Worm (Caenorhabditis elegans) whole organism, mixed stage, embryonic: ENCODE results near the gene twk-3.

Experiments used
- M03D4.4 ChIP-seq: sonication (generic microtip); optimal IDR thresholded peaks from 2 replicates; lab custom pipeline; 2017; ENCODE audit warnings: mild to moderate bottlenecking, missing genetic modification characterization, missing compliant biosample characterization
- bed-3 ChIP-seq: fragments of 200-800 bp; sonication (Bioruptor generic); optimal IDR thresholded peaks from 3 replicates; lab custom pipeline; 2018; ENCODE audit warnings: mild to moderate bottlenecking, missing genetic modification characterization, moderate library complexity, missing compliant biosample characterization
- blmp-1 ChIP-seq: fragments of 150-350 bp; optimal IDR thresholded peaks from 2 replicates; lab custom pipeline; 2014; ENCODE audit warnings: missing biosample characterization, missing genetic modification characterization
- ceh-39 ChIP-seq: fragments of 150-350 bp; optimal IDR thresholded peaks from 2 replicates; lab custom pipeline; 2014; ENCODE audit warnings: missing biosample characterization, missing genetic modification characterization
- ceh-43 ChIP-seq: fragments of 200-800 bp; sonication (Bioruptor generic); optimal IDR thresholded peaks from 2 replicates; lab custom pipeline; 2018; ENCODE audit warnings: mild to moderate bottlenecking, missing genetic modification characterization, moderate library complexity, missing compliant biosample characterization
- ceh-83 ChIP-seq: fragments of 200-800 bp; sonication (Bioruptor generic); optimal IDR thresholded peaks from 2 replicates; lab custom pipeline; 2018; ENCODE audit warnings: mild to moderate bottlenecking, missing genetic modification characterization, missing compliant biosample characterization
- ces-1 ChIP-seq: fragments of 150-350 bp; optimal IDR thresholded peaks from 2 replicates; lab custom pipeline; 2014; ENCODE audit warnings: missing biosample characterization, missing genetic modification reagents, missing genetic modification characterization
- cnd-1 ChIP-seq: fragments of 200-800 bp; sonication (Bioruptor generic); optimal IDR thresholded peaks from 2 replicates; lab custom pipeline; 2018; ENCODE audit warnings: mild to moderate bottlenecking, missing genetic modification characterization, missing compliant biosample characterization
- drap-1 ChIP-seq: fragments of 200-800 bp; sonication (Bioruptor generic); optimal IDR thresholded peaks from 3 replicates; lab custom pipeline; 2018; ENCODE audit warnings: mild to moderate bottlenecking, missing genetic modification characterization, missing compliant biosample characterization
- elt-1 ChIP-seq: sonication (generic microtip); optimal IDR thresholded peaks from 2 replicates; lab custom pipeline; 2017; ENCODE audit warnings: missing genetic modification characterization, mild to moderate bottlenecking, missing compliant biosample characterization, antibody characterized with exemption, moderate library complexity, borderline replicate concordance; ENCODE audit not compliant: insufficient read depth
- elt-3 ChIP-seq: fragments of 150-350 bp; optimal IDR thresholded peaks from 2 replicates; lab custom pipeline; 2014; ENCODE audit warnings: missing biosample characterization, missing genetic modification characterization
- flh-1 ChIP-seq: fragments of 200-800 bp; sonication (Bioruptor generic); optimal IDR thresholded peaks from 2 replicates; lab custom pipeline; 2018; ENCODE audit warnings: mild to moderate bottlenecking, missing genetic modification characterization, moderate library complexity, missing compliant biosample characterization
- ham-2 ChIP-seq: fragments of 200-800 bp; sonication (Bioruptor generic); optimal IDR thresholded peaks from 2 replicates; lab custom pipeline; 2018; ENCODE audit warnings: mild to moderate bottlenecking, missing genetic modification characterization, missing compliant biosample characterization
- hlh-1 ChIP-seq: fragments of 150-350 bp; optimal IDR thresholded peaks from 2 replicates; lab custom pipeline; 2014; ENCODE audit warnings: missing biosample characterization, missing genetic modification reagents, missing genetic modification characterization
- lin-13 ChIP-seq: fragments of 150-350 bp; optimal IDR thresholded peaks from 2 replicates; lab custom pipeline; 2014; ENCODE audit warnings: missing biosample characterization, missing genetic modification characterization
- lin-32 ChIP-seq: fragments of 200-800 bp; sonication (Bioruptor generic); optimal IDR thresholded peaks from 2 replicates; lab custom pipeline; 2018; ENCODE audit warnings: mild to moderate bottlenecking, missing genetic modification characterization, missing compliant biosample characterization
- lsy-2 ChIP-seq: fragments of 150-350 bp; optimal IDR thresholded peaks from 2 replicates; lab custom pipeline; 2014; ENCODE audit warnings: missing biosample characterization, missing genetic modification characterization
- mab-5 ChIP-seq: fragments of 150-350 bp; optimal IDR thresholded peaks from 2 replicates; lab custom pipeline; 2014; ENCODE audit warnings: missing biosample characterization, missing genetic modification characterization
- mep-1 ChIP-seq: fragments of 150-350 bp; optimal IDR thresholded peaks from 2 replicates; lab custom pipeline; 2017; ENCODE audit warnings: missing biosample characterization, missing genetic modification reagents, missing genetic modification characterization, inconsistent platforms
- mls-2 ChIP-seq: sonication (generic microtip); optimal IDR thresholded peaks from 2 replicates; lab custom pipeline; 2016; ENCODE audit warnings: mild to moderate bottlenecking, missing genetic modification characterization, moderate library complexity, missing compliant biosample characterization
- nhr-12 ChIP-seq: fragments of 150-350 bp; optimal IDR thresholded peaks from 2 replicates; lab custom pipeline; 2014; ENCODE audit warnings: missing biosample characterization, missing genetic modification characterization
- nhr-2 ChIP-seq: fragments of 150-350 bp; optimal IDR thresholded peaks from 2 replicates; lab custom pipeline; 2014; ENCODE audit warnings: missing biosample characterization, missing genetic modification characterization
- nhr-237 ChIP-seq: fragments of 150-350 bp; optimal IDR thresholded peaks from 2 replicates; lab custom pipeline; 2014; ENCODE audit warnings: missing biosample characterization, missing genetic modification characterization
- nhr-28 ChIP-seq: fragments of 150-350 bp; optimal IDR thresholded peaks from 2 replicates; lab custom pipeline; 2014; ENCODE audit warnings: missing biosample characterization, missing genetic modification characterization
- nhr-76 ChIP-seq: sonication (generic microtip); optimal IDR thresholded peaks from 2 replicates; lab custom pipeline; 2017; ENCODE audit warnings: missing biosample characterization, missing genetic modification characterization
- pha-4 ChIP-seq: fragments of 150-350 bp; optimal IDR thresholded peaks from 2 replicates; lab custom pipeline; 2018; ENCODE audit warnings: missing biosample characterization, missing genetic modification reagents, missing genetic modification characterization
- sem-2 ChIP-seq: fragments of 200-800 bp; sonication (Bioruptor generic); optimal IDR thresholded peaks from 2 replicates; lab custom pipeline; 2018; ENCODE audit warnings: mild to moderate bottlenecking, missing genetic modification characterization, missing compliant biosample characterization
- snpc-4 ChIP-seq: fragments of 150-350 bp; optimal IDR thresholded peaks from 2 replicates; lab custom pipeline; 2014; ENCODE audit warnings: missing biosample characterization, missing genetic modification characterization
- sptf-1 ChIP-seq: sonication (generic microtip); optimal IDR thresholded peaks from 2 replicates; lab custom pipeline; 2017; ENCODE audit warnings: mild to moderate bottlenecking, missing genetic modification characterization, moderate library complexity, missing compliant biosample characterization
- tbx-8 ChIP-seq: fragments of 200-800 bp; sonication (Bioruptor generic); optimal IDR thresholded peaks from 2 replicates; lab custom pipeline; 2018; ENCODE audit warnings: mild to moderate bottlenecking, missing genetic modification characterization, moderate library complexity, missing compliant biosample characterization
- unc-120 ChIP-seq: sonication (generic microtip); optimal IDR thresholded peaks from 2 replicates; lab custom pipeline; 2017; ENCODE audit warnings: missing genetic modification characterization, missing compliant biosample characterization; ENCODE audit not compliant: poor library complexity, severe bottlenecking
- unc-39 ChIP-seq: fragments of 150-350 bp; optimal IDR thresholded peaks from 2 replicates; lab custom pipeline; 2014; ENCODE audit warnings: missing biosample characterization, missing genetic modification characterization
- unc-62 ChIP-seq: fragments of 150-350 bp; optimal IDR thresholded peaks from 2 replicates; lab custom pipeline; 2014; ENCODE audit warnings: missing biosample characterization, missing genetic modification reagents, missing genetic modification characterization
- zip-8 ChIP-seq: fragments of 150-350 bp; optimal IDR thresholded peaks from 2 replicates; lab custom pipeline; 2014; ENCODE audit warnings: missing biosample characterization, missing genetic modification characterization
- ztf-11 ChIP-seq: fragments of 150-350 bp; optimal IDR thresholded peaks from 2 replicates; lab custom pipeline; 2014; ENCODE audit warnings: missing biosample characterization, missing genetic modification characterization

twk-3 gene

ce11 chrII:8190455-8190854 is 22.1 kb downstream of the twk-3 start, which contains the start of gene T05C12.8:
T05C12.8 (minus strand) TSS chrII:8190555.
- TF ChIP-seq pha-4 (no peak), unc-39 (tag; lab: Kevin White, UChicago) (no peak), ceh-39 (no peak), ces-1 (peak; percentile 15)
- TF ChIP-seq, all 35 proteins: peak for 1

DNA sequence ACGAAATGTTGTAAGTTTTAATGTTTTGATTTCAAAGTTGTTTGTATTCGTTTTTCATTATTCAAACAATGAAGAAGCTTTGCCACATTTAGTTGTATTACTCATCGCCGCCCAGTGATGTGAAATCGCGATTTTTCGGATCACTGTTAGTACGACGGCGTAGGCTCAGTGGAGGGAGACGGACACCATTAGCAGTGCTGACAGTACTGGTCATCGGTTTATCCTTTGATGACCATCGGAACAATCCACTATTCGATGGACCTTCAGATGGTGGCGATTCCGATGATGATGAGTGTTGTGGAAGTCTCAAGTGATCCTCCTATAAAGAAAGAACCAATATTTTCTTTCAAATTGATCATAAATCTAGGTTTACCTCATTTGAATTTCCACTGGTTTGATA is 25.1 kb downstream of the twk-3 start:
- TF ChIP-seq nhr-12 (tag; lab: Kevin White, UChicago) (no peak), mab-5 (no peak), drap-1 (GFP tag; lab: Kevin White, UChicago) (no peak), snpc-4 (tag; lab: Kevin White, UChicago) (no peak), nhr-237 (no peak), mls-2 (tag; lab: Kevin White, UChicago) (no peak), blmp-1 (tag; lab: Kevin White, UChicago) (no peak), zip-8 (tag; lab: Kevin White, UChicago) (no peak), ham-2 (GFP tag; lab: Kevin White, UChicago) (no peak)

DNA sequence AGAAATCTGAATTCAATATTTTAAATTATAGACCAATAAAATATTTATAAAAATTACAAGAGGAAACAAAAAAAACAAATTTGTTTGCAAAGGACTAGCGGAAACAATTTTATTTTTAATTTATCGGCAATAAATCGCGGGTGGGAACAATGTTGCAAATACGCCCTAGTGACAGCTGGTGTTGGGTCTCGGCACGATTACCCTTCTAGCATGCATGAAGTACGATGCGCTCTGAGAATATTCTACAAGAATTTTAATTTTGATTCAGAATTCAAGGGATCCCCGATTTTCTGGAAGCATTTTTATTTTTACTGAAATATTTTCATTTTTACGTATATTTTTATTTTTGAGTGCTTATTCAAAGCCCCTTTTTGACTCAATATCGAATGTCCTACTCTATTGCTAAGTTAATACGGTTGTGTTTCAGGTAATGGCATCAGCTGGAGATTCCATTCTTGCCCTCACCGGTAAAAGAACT is 27.5 kb downstream of the twk-3 start, which contains the start of the genes mig-5 and cct-1:
Gene mig-5, minus strand, starts transcription at position 8 of the 478 bp plus-strand sequence.
Gene cct-1, plus strand, starts transcription at position 428 of the 478 bp plus-strand sequence.
- TF ChIP-seq sem-2 (GFP tag; lab: Kevin White, UChicago) = no peak
- no peak for TF ChIP-seq unc-120
- TF ChIP-seq bed-3 (GFP tag; lab: Kevin White, UChicago) = no peak
- peak; percentile 60 for TF ChIP-seq nhr-2 (tag; lab: Kevin White, UChicago)
- peak; percentile 98 for TF ChIP-seq mep-1 (tag; lab: Kevin White, UChicago)
- TF ChIP-seq snpc-4 (tag; lab: Kevin White, UChicago) = no peak
- no peak for TF ChIP-seq nhr-12 (tag; lab: Kevin White, UChicago)
- peak; percentile 96 for TF ChIP-seq pha-4
- TF ChIP-seq ham-2 (GFP tag; lab: Kevin White, UChicago) = peak; percentile 40
- TF ChIP-seq ceh-39 = peak; percentile 91
- TF ChIP-seq unc-39 (tag; lab: Kevin White, UChicago) = no peak
- TF ChIP-seq tbx-8 (GFP tag; lab: Kevin White, UChicago) = no peak
- no peak for TF ChIP-seq zip-8 (tag; lab: Kevin White, UChicago)
- TF ChIP-seq M03D4.4 = peak; percentile 61
- peak; percentile 100 for TF ChIP-seq lsy-2
- no peak for TF ChIP-seq ceh-83 (GFP tag; lab: Kevin White, UChicago)
- peak; percentile 87 for TF ChIP-seq ces-1
- peak; percentile 96 for TF ChIP-seq cnd-1 (tag; lab: Kevin White, UChicago)
- TF ChIP-seq elt-3 = no peak
- no peak for TF ChIP-seq mls-2 (tag; lab: Kevin White, UChicago)
- TF ChIP-seq hlh-1 (tag; lab: Kevin White, UChicago) = peak; percentile 87
- TF ChIP-seq mab-5 = peak; percentile 70
- no peak for TF ChIP-seq flh-1 (GFP tag; lab: Kevin White, UChicago)
- TF ChIP-seq ceh-43 (GFP tag; lab: Kevin White, UChicago) = peak; percentile 8
- TF ChIP-seq ztf-11 (tag; lab: Kevin White, UChicago) = no peak
- TF ChIP-seq drap-1 (GFP tag; lab: Kevin White, UChicago) = peak; percentile 40
- peak; percentile 40 for TF ChIP-seq blmp-1 (tag; lab: Kevin White, UChicago)
- peak; percentile 67 for TF ChIP-seq sptf-1 (tag; lab: Kevin White, UChicago)
- TF ChIP-seq unc-62 = peak; percentile 86
- TF ChIP-seq lin-32 (GFP tag; lab: Kevin White, UChicago) = peak; percentile 59
- TF ChIP-seq elt-1 (tag; lab: Kevin White, UChicago) = no peak
- peak; percentile 96 for TF ChIP-seq nhr-237
- TF ChIP-seq lin-13 (tag; lab: Kevin White, UChicago) = peak; percentile 91
- no peak for TF ChIP-seq nhr-76
- TF ChIP-seq nhr-28 = no peak

DNA sequence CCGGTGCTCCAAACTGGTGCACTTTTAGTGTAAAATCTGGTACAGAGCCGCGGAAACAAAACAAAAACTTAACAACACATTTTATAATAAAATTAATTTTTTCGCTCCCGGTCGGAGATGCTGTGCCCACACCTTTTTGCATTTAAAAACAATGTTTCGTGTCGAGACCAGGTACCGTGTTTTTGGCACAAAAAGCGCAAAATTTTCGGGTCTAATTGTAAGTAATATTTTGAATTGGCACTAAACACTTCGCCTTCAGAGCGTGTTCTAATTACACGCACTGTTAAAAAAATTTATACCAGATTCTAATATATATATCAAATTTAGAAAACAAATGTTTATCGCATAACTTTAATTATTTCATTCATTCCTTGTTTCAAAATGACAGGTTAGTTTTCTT is 31.1 kb downstream of the twk-3 start, which contains the start of gene dylt-3:
Gene dylt-3, plus strand, starts transcription at position 301 of the 400 bp plus-strand sequence.
- TF ChIP-seq sem-2 (GFP tag; lab: Kevin White, UChicago) = no peak
- TF ChIP-seq ceh-39 = no peak
- TF ChIP-seq blmp-1 (tag; lab: Kevin White, UChicago) = no peak
- TF ChIP-seq snpc-4 (tag; lab: Kevin White, UChicago) = no peak
- no peak for TF ChIP-seq nhr-28
- no peak for TF ChIP-seq mab-5
- TF ChIP-seq mls-2 (tag; lab: Kevin White, UChicago) = no peak
- no peak for TF ChIP-seq M03D4.4
